Fruit fly (Drosophila melanogaster) whole organism, prepupa: ENCODE data around the gene tok.
A peak's percentile ranks its signal among the peaks of the same experiment; 100 is the strongest.

ENCODE experiments used
- CG10631 ChIP-seq: fragments of 200-800 bp; sonication (Bioruptor generic); optimal IDR thresholded peaks from 2 replicates; lab custom pipeline; 2016; ENCODE audit warnings: missing biosample characterization, missing genetic modification characterization
- CG11762 ChIP-seq: fragments of 200-800 bp; sonication (Bioruptor generic); optimal IDR thresholded peaks from 3 replicates; lab custom pipeline; 2016; ENCODE audit warnings: missing biosample characterization, missing genetic modification characterization; ENCODE audit not compliant: insufficient read depth
- CG11902 ChIP-seq: fragments of 200-800 bp; sonication (Bioruptor generic); optimal IDR thresholded peaks from 3 replicates; lab custom pipeline; 2016; ENCODE audit warnings: missing biosample characterization, missing genetic modification characterization
- CG15336 ChIP-seq: fragments of 200-800 bp; sonication (Bioruptor generic); IDR thresholded peaks from 2 replicates; pipeline ENCODE4 v1.3.6; 2022; ENCODE audit warnings: missing biosample characterization, missing genetic modification characterization
- CG1621 ChIP-seq: fragments of 200-800 bp; sonication (Bioruptor generic); optimal IDR thresholded peaks from 3 replicates; lab custom pipeline; 2018; ENCODE audit warnings: missing biosample characterization, mild to moderate bottlenecking, missing genetic modification characterization
- CG16779 ChIP-seq: fragments of 200-800 bp; sonication (Bioruptor generic); optimal IDR thresholded peaks from 3 replicates; lab custom pipeline; 2017; ENCODE audit warnings: missing biosample characterization, mild to moderate bottlenecking, missing genetic modification characterization
- CG3032 ChIP-seq: fragments of 200-800 bp; optimal IDR thresholded peaks from 2 replicates; lab custom pipeline; 2019; ENCODE audit warnings: missing biosample characterization, mild to moderate bottlenecking, missing genetic modification characterization, moderate library complexity
- CG31627 ChIP-seq: fragments of 200-800 bp; sonication (Bioruptor generic); optimal IDR thresholded peaks from 3 replicates; lab custom pipeline; 2016; ENCODE audit warnings: missing biosample characterization, missing genetic modification characterization
- CG32006 ChIP-seq: fragments of 200-800 bp; sonication (Bioruptor generic); optimal IDR thresholded peaks from 3 replicates; lab custom pipeline; 2017; ENCODE audit warnings: missing biosample characterization, mild to moderate bottlenecking, missing genetic modification characterization
- CG34406 ChIP-seq: fragments of 200-800 bp; sonication (Bioruptor generic); optimal IDR thresholded peaks from 3 replicates; lab custom pipeline; 2016; ENCODE audit warnings: missing biosample characterization, missing genetic modification characterization
- CG3919 ChIP-seq: fragments of 200-800 bp; sonication (Bioruptor generic); optimal IDR thresholded peaks from 3 replicates; lab custom pipeline; 2016; ENCODE audit warnings: missing biosample characterization, missing genetic modification characterization
- CG4318 ChIP-seq: fragments of 200-800 bp; sonication (Bioruptor generic); optimal IDR thresholded peaks from 3 replicates; lab custom pipeline; 2017; ENCODE audit warnings: missing biosample characterization, mild to moderate bottlenecking, missing genetic modification characterization
- CG6276 ChIP-seq: fragments of 200-800 bp; sonication (Bioruptor generic); optimal IDR thresholded peaks from 2 replicates; lab custom pipeline; 2017; ENCODE audit warnings: missing biosample characterization, mild to moderate bottlenecking, missing genetic modification characterization
- CG6792 ChIP-seq: fragments of 200-800 bp; sonication (Bioruptor generic); optimal IDR thresholded peaks from 3 replicates; lab custom pipeline; 2016; ENCODE audit warnings: missing biosample characterization, missing genetic modification characterization
- CG6808 ChIP-seq: fragments of 200-800 bp; sonication (Bioruptor generic); optimal IDR thresholded peaks from 3 replicates; lab custom pipeline; 2017; ENCODE audit warnings: missing biosample characterization, missing genetic modification characterization, mild to moderate bottlenecking, moderate library complexity, missing genetic modification reagents
- CG6854 ChIP-seq: fragments of 200-800 bp; sonication (Bioruptor generic); optimal IDR thresholded peaks from 2 replicates; lab custom pipeline; 2017; ENCODE audit warnings: missing biosample characterization, mild to moderate bottlenecking, missing genetic modification characterization
- CG7368 ChIP-seq: fragments of 200-800 bp; sonication (Bioruptor generic); optimal IDR thresholded peaks from 3 replicates; lab custom pipeline; 2016; ENCODE audit warnings: missing biosample characterization, missing genetic modification characterization
- CG8119 ChIP-seq: fragments of 200-800 bp; sonication (Bioruptor generic); IDR thresholded peaks from 3 replicates; pipeline ENCODE4 v1.3.6; 2022; ENCODE audit warnings: missing biosample characterization, missing genetic modification characterization
- CG8319 ChIP-seq: fragments of 200-800 bp; sonication (Bioruptor generic); optimal IDR thresholded peaks from 3 replicates; lab custom pipeline; 2016; ENCODE audit warnings: missing biosample characterization, missing genetic modification characterization
- CG8632 ChIP-seq: fragments of 200-800 bp; sonication (Bioruptor generic); optimal IDR thresholded peaks from 3 replicates; lab custom pipeline; 2016; ENCODE audit warnings: missing biosample characterization, missing genetic modification characterization
- Eip78C ChIP-seq: fragments of 200-800 bp; sonication (Bioruptor generic); peaks from one replicate; lab custom pipeline; 2016; ENCODE audit warnings: missing biosample characterization, missing genetic modification characterization
- Eip93F ChIP-seq: fragments of 200-800 bp; sonication (Bioruptor generic); optimal IDR thresholded peaks from 2 replicates; lab custom pipeline; 2016; ENCODE audit warnings: missing biosample characterization, mild to moderate bottlenecking, missing genetic modification characterization
- Ets21C ChIP-seq: fragments of 200-800 bp; sonication (Bioruptor generic); optimal IDR thresholded peaks from 3 replicates; lab custom pipeline; 2016; ENCODE audit warnings: missing biosample characterization, missing genetic modification characterization
- Ets96B ChIP-seq: fragments of 200-800 bp; optimal IDR thresholded peaks from 2 replicates; lab custom pipeline; 2019; ENCODE audit warnings: missing biosample characterization, mild to moderate bottlenecking, missing genetic modification characterization, moderate library complexity
- Gug ChIP-seq: fragments of 200-800 bp; sonication (Bioruptor generic); IDR thresholded peaks from 2 replicates; pipeline ENCODE4 v1.3.6; 2022; ENCODE audit warnings: missing biosample characterization, missing genetic modification characterization
- Hr38 ChIP-seq: sonication (Bioruptor generic); optimal IDR thresholded peaks from 2 replicates; lab custom pipeline; 2016; ENCODE audit warnings: missing biosample characterization, missing genetic modification characterization
- Hr39 ChIP-seq: fragments of 200-800 bp; sonication (Bioruptor generic); optimal IDR thresholded peaks from 2 replicates; lab custom pipeline; 2016; ENCODE audit warnings: missing biosample characterization, missing genetic modification characterization
- Hr4 ChIP-seq: fragments of 200-800 bp; sonication (Bioruptor generic); optimal IDR thresholded peaks from 3 replicates; lab custom pipeline; 2016; ENCODE audit warnings: missing biosample characterization, missing genetic modification characterization
- Lpt ChIP-seq: fragments of 200-800 bp; sonication (Bioruptor generic); optimal IDR thresholded peaks from 3 replicates; lab custom pipeline; 2016; ENCODE audit warnings: missing biosample characterization, missing genetic modification characterization
- Met ChIP-seq: fragments of 200-800 bp; sonication (Bioruptor generic); optimal IDR thresholded peaks from 3 replicates; lab custom pipeline; 2016; ENCODE audit warnings: missing biosample characterization, missing genetic modification characterization
- OdsH ChIP-seq: fragments of 200-800 bp; sonication (Bioruptor generic); optimal IDR thresholded peaks from 3 replicates; lab custom pipeline; 2016; ENCODE audit warnings: missing biosample characterization, missing genetic modification characterization
- Smox ChIP-seq: fragments of 200-800 bp; sonication (Bioruptor generic); optimal IDR thresholded peaks from 3 replicates; lab custom pipeline; 2016; ENCODE audit warnings: missing biosample characterization, missing genetic modification characterization
- Sox14 ChIP-seq: fragments of 200-800 bp; sonication (Bioruptor generic); optimal IDR thresholded peaks from 3 replicates; lab custom pipeline; 2016; ENCODE audit warnings: missing biosample characterization, missing genetic modification characterization
- Sox15 ChIP-seq: fragments of 200-800 bp; sonication (Bioruptor generic); optimal IDR thresholded peaks from 3 replicates; lab custom pipeline; 2016; ENCODE audit warnings: missing biosample characterization, missing genetic modification characterization
- achi ChIP-seq: fragments of 200-800 bp; sonication (Bioruptor generic); optimal IDR thresholded peaks from 3 replicates; lab custom pipeline; 2016; ENCODE audit warnings: missing biosample characterization, missing genetic modification characterization
- acj6 ChIP-seq: fragments of 200-800 bp; sonication (Bioruptor generic); optimal IDR thresholded peaks from 3 replicates; lab custom pipeline; 2016; ENCODE audit warnings: missing biosample characterization, missing genetic modification characterization
- cyc ChIP-seq: fragments of 200-800 bp; sonication (Bioruptor generic); optimal IDR thresholded peaks from 3 replicates; lab custom pipeline; 2016; ENCODE audit warnings: missing biosample characterization, missing genetic modification characterization
- dac ChIP-seq: fragments of 200-800 bp; sonication (Bioruptor generic); optimal IDR thresholded peaks from 2 replicates; lab custom pipeline; 2017; ENCODE audit warnings: missing biosample characterization, mild to moderate bottlenecking, missing genetic modification characterization
- dsx ChIP-seq: fragments of 200-800 bp; optimal IDR thresholded peaks from 3 replicates; lab custom pipeline; 2019; ENCODE audit warnings: missing biosample characterization, mild to moderate bottlenecking, missing genetic modification characterization, moderate library complexity; ENCODE audit not compliant: poor library complexity, severe bottlenecking
- eg ChIP-seq: fragments of 200-800 bp; sonication (Bioruptor generic); IDR thresholded peaks from 3 replicates; pipeline ENCODE4 v1.3.6; 2022; ENCODE audit warnings: missing biosample characterization, missing genetic modification characterization
- esn ChIP-seq: fragments of 200-800 bp; sonication (Bioruptor generic); optimal IDR thresholded peaks from 2 replicates; lab custom pipeline; 2016; ENCODE audit warnings: missing biosample characterization, mild to moderate bottlenecking, missing genetic modification characterization, moderate library complexity
- fd59A ChIP-seq: fragments of 200-800 bp; sonication (Bioruptor generic); optimal IDR thresholded peaks from 2 replicates; lab custom pipeline; 2017; ENCODE audit warnings: missing biosample characterization, mild to moderate bottlenecking, missing genetic modification characterization, missing genetic modification reagents
- fd85E ChIP-seq: fragments of 200-800 bp; sonication (Bioruptor generic); optimal IDR thresholded peaks from 3 replicates; lab custom pipeline; 2016; ENCODE audit warnings: missing biosample characterization, missing genetic modification characterization
- fkh ChIP-seq: fragments of 200-800 bp; sonication (Bioruptor generic); optimal IDR thresholded peaks from 3 replicates; lab custom pipeline; 2017; ENCODE audit warnings: missing biosample characterization, mild to moderate bottlenecking, missing genetic modification characterization, moderate library complexity
- lz ChIP-seq: fragments of 200-800 bp; sonication (Bioruptor generic); optimal IDR thresholded peaks from 3 replicates; lab custom pipeline; 2016; ENCODE audit warnings: missing biosample characterization, missing genetic modification characterization
- pdm3 ChIP-seq: fragments of 200-800 bp; sonication (Bioruptor generic); optimal IDR thresholded peaks from 3 replicates; lab custom pipeline; 2016; ENCODE audit warnings: missing biosample characterization, missing genetic modification characterization
- salr ChIP-seq, 2 experiments: fragments of 200-800 bp; sonication (Bioruptor generic); optimal IDR thresholded peaks; 3 replicates each; lab custom pipeline; 2016 to 2018; ENCODE audit warnings: missing biosample characterization in 2 of 2, missing genetic modification characterization in 2 of 2, mild to moderate bottlenecking in 1 of 2
- spab ChIP-seq: fragments of 200-800 bp; sonication (Bioruptor generic); optimal IDR thresholded peaks from 2 replicates; lab custom pipeline; 2017; ENCODE audit warnings: missing biosample characterization, mild to moderate bottlenecking, missing genetic modification characterization, missing genetic modification reagents
- ss ChIP-seq, 2 experiments: fragments of 200-800 bp; sonication (Bioruptor generic); optimal IDR thresholded peaks; 2 replicates in 1 of 2; 3 replicates in 1 of 2; lab custom pipeline; 2017 to 2018; ENCODE audit warnings: mild to moderate bottlenecking in 2 of 2, missing biosample characterization in 2 of 2, missing genetic modification characterization in 2 of 2, moderate library complexity in 1 of 2
- svp ChIP-seq: fragments of 200-800 bp; sonication (Bioruptor generic); peaks from one replicate; lab custom pipeline; 2016; ENCODE audit warnings: missing biosample characterization, missing genetic modification characterization
- topi ChIP-seq: fragments of 200-800 bp; sonication (Bioruptor generic); optimal IDR thresholded peaks from 3 replicates; lab custom pipeline; 2016; ENCODE audit warnings: missing biosample characterization, missing genetic modification characterization
- vri ChIP-seq: fragments of 200-800 bp; sonication (Bioruptor generic); optimal IDR thresholded peaks from 3 replicates; lab custom pipeline; 2016; ENCODE audit warnings: missing biosample characterization, mild to moderate bottlenecking, missing genetic modification characterization

Gene tok

DNA sequence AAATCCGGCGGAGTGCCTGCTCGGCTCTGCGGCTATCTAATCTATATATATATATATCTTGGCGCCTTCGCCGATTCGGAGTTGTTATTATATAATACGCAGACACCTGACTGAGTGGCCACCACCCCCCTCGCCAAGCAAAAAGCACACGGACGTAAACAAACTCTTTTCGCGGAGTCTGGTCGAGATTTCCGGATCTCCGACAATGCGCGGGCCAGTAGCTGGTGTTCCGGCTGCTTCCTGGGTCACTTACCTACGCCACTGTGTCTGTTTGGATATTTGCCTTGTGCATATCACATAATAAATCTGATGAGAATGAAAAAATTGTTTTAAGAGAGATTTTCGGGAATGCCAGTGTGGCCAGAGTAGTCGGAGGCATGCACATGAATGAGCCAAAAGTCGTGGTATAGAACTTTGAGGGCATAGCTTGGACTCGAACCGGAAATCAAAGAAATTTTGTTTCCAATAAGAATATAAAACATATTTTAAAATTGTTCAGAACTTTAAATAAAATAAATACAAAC is 67.6 kb downstream of the tok start, which contains the start of gene CG5805:
CG5805 (minus strand) TSS at position 380 of the 524 bp plus-strand sequence.
- TF ChIP-seq Ets21C (GFP tag; lab: Kevin White, UChicago) = peak; percentile 45
- TF ChIP-seq CG32006 (GFP tag; lab: Kevin White, UChicago) = peak; percentile 16
- peak; percentile 78 for TF ChIP-seq CG3919 (GFP tag; lab: Kevin White, UChicago)
- TF ChIP-seq CG4318 (GFP tag; lab: Kevin White, UChicago) = no peak
- TF ChIP-seq fkh (GFP tag; lab: Kevin White, UChicago) = no peak
- TF ChIP-seq CG11762 (GFP tag; lab: Kevin White, UChicago) = peak; percentile 39
- no peak for TF ChIP-seq CG6854 (GFP tag; lab: Kevin White, UChicago)
- no peak for TF ChIP-seq CG10631 (GFP tag; lab: Kevin White, UChicago)
- TF ChIP-seq Sox14 (GFP tag; lab: Kevin White, UChicago) = peak; percentile 59
- TF ChIP-seq fd59A (GFP tag; lab: Kevin White, UChicago) = peak; percentile 14
- no peak for TF ChIP-seq spab (GFP tag; lab: Kevin White, UChicago)
- peak; percentile 98 for TF ChIP-seq vri (GFP tag; lab: Kevin White, UChicago)
- TF ChIP-seq Eip93F = no peak
- peak; percentile 70 for TF ChIP-seq lz
- TF ChIP-seq CG7368 (GFP tag; lab: Kevin White, UChicago) = peak; percentile 52
- no peak for TF ChIP-seq CG16779 (tag; lab: Kevin White, UChicago)
- TF ChIP-seq CG11902 (GFP tag; lab: Kevin White, UChicago) = peak; percentile 54
- peak; percentile 35 for TF ChIP-seq Hr4 (GFP tag; lab: Kevin White, UChicago)
- no peak for TF ChIP-seq dsx (GFP tag; lab: Kevin White, UChicago)
- peak; percentile 91 for TF ChIP-seq Eip78C (GFP tag; lab: Kevin White, UChicago)
- TF ChIP-seq Hr39 (GFP tag; lab: Kevin White, UChicago) = peak; percentile 72
- TF ChIP-seq CG6808 (GFP tag; lab: Kevin White, UChicago) = peak; percentile 15
- peak; percentile 78 for TF ChIP-seq esn (GFP tag; lab: Kevin White, UChicago)
- peak in 1 of 2 experiments; percentile 29 for TF ChIP-seq ss (GFP tag; optimal IDR thresholded peaks at IDR 0.05; lab: Kevin White, UChicago)
- peak; percentile 74 for TF ChIP-seq Smox (GFP tag; lab: Kevin White, UChicago)
- peak; percentile 75 for TF ChIP-seq eg (GFP tag; lab: Robert Waterston, UW)
- TF ChIP-seq CG3032 (tag; lab: Kevin White, UChicago) = no peak
- peak; percentile 62 for TF ChIP-seq CG8319
- peak; percentile 69 for TF ChIP-seq topi (GFP tag; lab: Kevin White, UChicago)
- peak; percentile 80 for TF ChIP-seq svp
- peak; percentile 70 for TF ChIP-seq achi (GFP tag; lab: Kevin White, UChicago)
- TF ChIP-seq CG1621 = peak; percentile 55
- TF ChIP-seq cyc (GFP tag; lab: Kevin White, UChicago) = peak; percentile 66
- TF ChIP-seq Lpt = no peak
- no peak for TF ChIP-seq Gug (GFP tag; lab: Robert Waterston, UW)
- no peak for TF ChIP-seq CG8119
- peak; percentile 23 for TF ChIP-seq CG8632 (GFP tag; lab: Kevin White, UChicago)
- no peak for TF ChIP-seq Ets96B (tag; lab: Kevin White, UChicago)
- TF ChIP-seq dac (GFP tag; lab: Kevin White, UChicago) = peak; percentile 4
- no peak for TF ChIP-seq CG15336
- TF ChIP-seq Met = peak; percentile 77
- TF ChIP-seq Hr38 (GFP tag; lab: Kevin White, UChicago) = no peak
- peak; percentile 65 for TF ChIP-seq CG31627 (GFP tag; lab: Kevin White, UChicago)
- TF ChIP-seq CG6792 (GFP tag; lab: Kevin White, UChicago) = peak; percentile 31
- peak; percentile 66 for TF ChIP-seq CG34406 (GFP tag; lab: Kevin White, UChicago)
- TF ChIP-seq Sox15 (GFP tag; lab: Kevin White, UChicago) = peak; percentile 52
- TF ChIP-seq salr (GFP tag; optimal IDR thresholded peaks at IDR 0.05; lab: Kevin White, UChicago) = peak in 1 of 2 experiments; percentile 71
- TF ChIP-seq pdm3 (GFP tag; lab: Kevin White, UChicago) = peak; percentile 64
- TF ChIP-seq CG6276 = no peak
- TF ChIP-seq fd85E = no peak
- TF ChIP-seq acj6 (GFP tag; lab: Kevin White, UChicago) = peak; percentile 58
- peak; percentile 73 for TF ChIP-seq OdsH
